Fruit fly (Drosophila melanogaster): ENCODE results near the gene RpL13A.
A peak's percentile ranks its signal among the peaks of the same experiment; 100 is the strongest.

The RpL13A gene

DNA sequence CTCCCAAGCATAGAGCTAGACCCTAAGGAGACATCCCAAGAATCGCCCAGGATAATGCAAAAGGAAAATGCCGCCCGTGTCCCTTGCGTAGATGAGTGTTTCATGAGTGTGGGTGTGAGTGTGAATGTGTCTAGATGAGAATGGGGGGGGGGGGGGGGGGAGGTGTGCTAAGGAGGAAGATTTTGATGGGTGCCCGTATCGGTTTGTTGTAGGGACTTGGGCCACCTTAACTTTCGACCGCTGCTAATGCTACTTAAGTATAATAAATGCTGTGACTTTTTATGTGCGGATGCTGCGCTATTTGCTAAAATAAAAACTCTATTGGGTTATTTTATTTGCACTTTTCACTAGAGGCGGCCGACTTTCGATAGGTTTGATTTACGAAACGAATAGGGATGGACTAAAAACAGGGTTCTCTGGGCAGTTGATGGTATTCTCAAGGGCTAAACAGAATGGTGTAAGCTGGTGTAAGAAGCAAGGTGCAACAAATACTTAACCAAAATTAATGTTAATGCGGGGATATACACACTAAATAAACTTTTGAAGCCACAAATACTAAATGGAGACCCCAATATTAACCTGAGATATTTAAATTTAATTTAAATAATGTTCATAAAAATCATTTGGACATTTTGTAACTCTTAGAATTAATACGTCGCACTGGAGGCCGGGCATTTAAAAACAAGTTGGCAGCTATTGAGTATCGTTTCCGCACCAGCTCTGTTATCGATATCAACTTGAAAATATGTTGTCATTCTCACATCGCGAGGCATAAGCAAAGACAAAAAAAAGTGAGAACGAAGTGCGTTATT, 44.9 kb downstream of the RpL13A start, which contains the start of the genes Xe7 and Atg17 (continued):
- TF ChIP-seq schlank (tag; optimal IDR thresholded peaks at IDR 0.05): peak; percentile 81
- TF ChIP-seq CG4424 (GFP tag; optimal IDR thresholded peaks at IDR 0.05): peak; percentile 93
- peak; percentile 90; the same call in 1 of the 2 replicates for TF ChIP-seq ranshi (GFP tag; IDR thresholded peaks at IDR 0.05)
- TF ChIP-seq inv (GFP tag; IDR thresholded peaks at IDR 0.05; ENCODE audit: partially characterized antibody): peak; percentile 49; the same call in 1 of the 2 replicates
- peak; percentile 42 for TF ChIP-seq CG3163 (GFP tag; optimal IDR thresholded peaks at IDR 0.05)
- peak; percentile 88 for TF ChIP-seq ssp (GFP tag; IDR thresholded peaks at IDR 0.05)
- TF ChIP-seq CG6791 (GFP tag; IDR thresholded peaks at IDR 0.05; ENCODE audit: partially characterized antibody): 0 out of 3 replicates have a peak, but pooled peaks have one; percentile 52
- peak; percentile 85 for TF ChIP-seq caup (GFP tag; optimal IDR thresholded peaks at IDR 0.05; ENCODE audit: severe bottlenecking)
- no peak for TF ChIP-seq tna (GFP tag; IDR thresholded peaks at IDR 0.05; ENCODE audit: partially characterized antibody)
- peak; percentile 87 for TF ChIP-seq CG14014 (GFP tag; IDR thresholded peaks at IDR 0.05)
- peak; percentile 67; the same call in 1 of the 3 replicates for TF ChIP-seq C15 (GFP tag; IDR thresholded peaks at IDR 0.05)
- peak; percentile 66 for TF ChIP-seq Elba2 (GFP tag; optimal IDR thresholded peaks at IDR 0.05)
- peak; percentile 89; the same call in 2 of the 3 replicates for TF ChIP-seq Mrtf (GFP tag; IDR thresholded peaks at IDR 0.05)
- TF ChIP-seq CG10321 (GFP tag; IDR thresholded peaks at IDR 0.05): peak; percentile 34; the same call in 1 of the 2 replicates
- TF ChIP-seq Max (GFP tag; optimal IDR thresholded peaks at IDR 0.05): peak; percentile 91

DNA sequence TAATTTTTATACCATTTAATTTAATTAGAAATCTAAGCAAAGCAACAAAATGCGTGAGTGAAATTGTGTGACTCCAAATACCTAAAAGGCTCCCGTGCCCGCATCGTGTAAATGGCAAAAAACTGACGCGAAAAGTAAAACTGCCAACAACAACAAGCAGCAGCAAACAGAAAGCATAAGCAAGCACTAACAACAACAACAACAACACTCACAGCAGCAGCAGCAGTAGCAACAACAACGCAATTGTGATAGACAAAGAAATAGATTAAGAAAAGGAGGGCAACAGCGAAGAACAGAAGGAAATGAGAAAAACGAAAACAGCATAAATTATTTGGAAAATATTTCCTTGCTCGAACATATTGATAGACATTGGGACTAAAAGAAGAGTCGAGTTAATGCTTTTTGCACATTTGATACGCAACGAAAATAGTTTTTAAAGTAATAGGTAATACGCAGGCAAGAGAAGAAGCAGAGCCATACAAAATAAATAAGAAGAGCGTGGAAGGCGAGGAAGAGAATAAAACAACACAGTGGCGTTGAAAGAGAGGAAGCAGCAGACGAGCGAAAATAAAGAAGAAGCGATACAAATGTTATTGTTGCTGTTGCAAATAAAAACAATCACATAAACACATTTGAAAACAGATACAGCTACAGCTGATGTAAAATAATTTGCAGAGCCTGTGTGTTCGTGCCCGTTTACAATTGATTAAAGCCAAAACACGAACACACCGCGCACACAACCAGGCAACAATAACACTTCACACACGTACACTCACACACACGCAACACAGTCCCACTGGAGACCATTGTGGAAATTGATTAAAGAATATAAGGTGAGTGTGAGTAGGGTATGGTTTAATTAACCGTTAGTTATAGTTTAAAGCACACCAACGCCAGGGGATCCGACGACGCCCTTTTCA, 45.7 kb downstream of the RpL13A start:
- TF ChIP-seq Trl (optimal IDR thresholded peaks at IDR 0.05) (peak in 1 of 2 experiments; percentile 85), Trl (GFP tag; optimal IDR thresholded peaks at IDR 0.05) (no peak), en (GFP tag; optimal IDR thresholded peaks at IDR 0.05) (no peak), CG17186 (GFP tag; optimal IDR thresholded peaks at IDR 0.05) (no peak), CG12391 (tag; optimal IDR thresholded peaks at IDR 0.05) (no peak), CG18619 (GFP tag; optimal IDR thresholded peaks at IDR 0.05) (no peak), sd (tag; optimal IDR thresholded peaks at IDR 0.05) (no peak), ato (GFP tag; IDR thresholded peaks at IDR 0.05; ENCODE audit: partially characterized antibody) (no peak), psq (GFP tag; optimal IDR thresholded peaks at IDR 0.05) (peak; percentile 97), CG8281 (tag; optimal IDR thresholded peaks at IDR 0.05) (no peak), sisA (GFP tag; IDR thresholded peaks at IDR 0.05) (no peak), Dek (tag; optimal IDR thresholded peaks at IDR 0.05) (no peak), sug (tag; optimal IDR thresholded peaks at IDR 0.05) (peak; percentile 14), bbx (GFP tag; IDR thresholded peaks at IDR 0.05; ENCODE audit: partially characterized antibody) (peak; percentile 12; the same call in 1 of the 2 replicates), dmrt11E (tag; optimal IDR thresholded peaks at IDR 0.05) (no peak), inv (GFP tag; IDR thresholded peaks at IDR 0.05; ENCODE audit: partially characterized antibody) (0 out of 2 replicates have a peak, but pooled peaks have one; percentile 2), Ets65A (GFP tag) (peak; percentile 43), Drgx (GFP tag; IDR thresholded peaks at IDR 0.05) (no peak), caup (GFP tag; optimal IDR thresholded peaks at IDR 0.05; ENCODE audit: severe bottlenecking) (no peak), chinmo (GFP tag; IDR thresholded peaks at IDR 0.05; ENCODE audit: partially characterized antibody) (peak; percentile 61; the same call in 1 of the 4 replicates), seq (GFP tag; IDR thresholded peaks at IDR 0.05) (no peak), salm (tag; optimal IDR thresholded peaks at IDR 0.05) (no peak), Fer1 (GFP tag; optimal IDR thresholded peaks at IDR 0.05) (peak; percentile 5), pros (GFP tag; optimal IDR thresholded peaks at IDR 0.05) (peak; percentile 30), Hmr (GFP tag; optimal IDR thresholded peaks at IDR 0.05) (no peak), CG10366 (GFP tag; IDR thresholded peaks at IDR 0.05) (no peak), CG17568 (GFP tag; optimal IDR thresholded peaks at IDR 0.05) (peak; percentile 49), BtbVII (GFP tag; optimal IDR thresholded peaks at IDR 0.05) (no peak), CG11723 (GFP tag; optimal IDR thresholded peaks at IDR 0.05) (no peak), CG3065 (GFP tag; optimal IDR thresholded peaks at IDR 0.05) (no peak), Lim3 (GFP tag; IDR thresholded peaks at IDR 0.05) (no peak), cg (GFP tag; optimal IDR thresholded peaks at IDR 0.05) (peak; percentile 72)

All from whole organism, embryonic.